Worm (Caenorhabditis elegans) whole organism, mixed stage, embryonic: ENCODE data around the gene T26C12.1.
A peak's percentile ranks its signal among the peaks of the same experiment; 100 is the strongest.

ENCODE experiments used
- mep-1 ChIP-seq: fragments of 150-350 bp; optimal IDR thresholded peaks from 2 replicates; lab custom pipeline; 2017; ENCODE audit warnings: missing biosample characterization, missing genetic modification reagents, missing genetic modification characterization, inconsistent platforms
- mls-2 ChIP-seq: sonication (generic microtip); optimal IDR thresholded peaks from 2 replicates; lab custom pipeline; 2016; ENCODE audit warnings: mild to moderate bottlenecking, missing genetic modification characterization, moderate library complexity, missing compliant biosample characterization
- unc-39 ChIP-seq: fragments of 150-350 bp; optimal IDR thresholded peaks from 2 replicates; lab custom pipeline; 2014; ENCODE audit warnings: missing biosample characterization, missing genetic modification characterization

T26C12.1 gene

DNA sequence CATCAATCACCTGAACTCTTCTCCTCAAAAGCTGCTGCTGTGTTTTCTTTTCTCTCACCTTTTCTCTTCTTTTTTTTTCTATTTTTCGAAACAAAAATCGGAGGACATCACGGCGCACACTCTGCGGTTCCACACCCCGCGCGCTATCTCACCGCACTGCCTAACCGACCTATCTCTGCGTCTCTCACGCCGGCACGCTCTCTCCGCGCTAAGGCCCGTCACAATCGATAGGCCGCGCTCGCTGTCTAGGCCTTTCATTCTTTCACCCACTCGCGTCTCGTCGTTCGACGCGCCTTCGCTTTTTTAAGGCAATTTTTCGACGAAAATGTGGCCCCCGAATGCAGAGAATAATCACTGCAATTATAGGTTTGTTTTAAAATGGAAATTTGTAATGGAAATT is 52.5 kb downstream of the T26C12.1 start, which contains the start of gene zip-11 (continued):
- TF ChIP-seq mls-2 (tag; lab: Kevin White, UChicago) (no peak), mep-1 (tag; lab: Kevin White, UChicago) (peak; percentile 24), unc-39 (tag; lab: Kevin White, UChicago) (no peak)
